Worm (Caenorhabditis elegans) whole organism, young adult: ENCODE data around the gene Y42H9B.3.

ENCODE experiments used
- B0019.2 ChIP-seq: fragments of 200-800 bp; sonication (Bioruptor generic); conservative IDR thresholded peaks from 2 replicates; pipeline ENCODE4 v1.3.6; 2022; ENCODE audit warnings: missing genetic modification reagents, missing genetic modification characterization, missing compliant biosample characterization
- C17E4.6 ChIP-seq: fragments of 200-800 bp; sonication (Bioruptor generic); IDR thresholded peaks from 2 replicates; pipeline ENCODE4 v1.3.6; 2022; ENCODE audit warnings: missing genetic modification reagents, missing genetic modification characterization, missing compliant biosample characterization
- D2030.7 ChIP-seq: fragments of 200-800 bp; sonication (Bioruptor generic); IDR thresholded peaks from 2 replicates; pipeline ENCODE4 v1.3.6; 2022; ENCODE audit warnings: missing genetic modification reagents, missing genetic modification characterization, missing compliant biosample characterization
- F49E8.2 ChIP-seq: sonication (generic microtip); optimal IDR thresholded peaks from 3 replicates; lab custom pipeline; 2017; ENCODE audit warnings: missing genetic modification characterization, mild to moderate bottlenecking, missing compliant biosample characterization, antibody characterized with exemption, moderate library complexity; ENCODE audit not compliant: insufficient read depth
- K11D2.4 ChIP-seq: fragments of 200-800 bp; sonication (Bioruptor generic); IDR thresholded peaks from 2 replicates; pipeline ENCODE4 v1.3.6; 2022; ENCODE audit warnings: missing genetic modification reagents, missing genetic modification characterization, missing compliant biosample characterization
- Y67H2A.10 ChIP-seq: fragments of 200-800 bp; sonication (Bioruptor generic); conservative IDR thresholded peaks from 2 replicates; pipeline ENCODE4 v1.3.6; 2022; ENCODE audit warnings: missing genetic modification reagents, missing genetic modification characterization, missing compliant biosample characterization
- Y79H2A.3 ChIP-seq: fragments of 200-800 bp; sonication (Bioruptor generic); conservative IDR thresholded peaks from 2 replicates; pipeline ENCODE4 v1.3.6; 2022; ENCODE audit warnings: missing genetic modification reagents, missing genetic modification characterization, missing compliant biosample characterization
- attf-3 ChIP-seq: fragments of 200-800 bp; sonication (Bioruptor generic); conservative IDR thresholded peaks from 2 replicates; pipeline ENCODE4 v1.3.6; 2022; ENCODE audit warnings: missing genetic modification reagents, missing genetic modification characterization, missing compliant biosample characterization
- attf-5 ChIP-seq: fragments of 200-800 bp; sonication (Bioruptor generic); optimal IDR thresholded peaks from 2 replicates; lab custom pipeline; 2018; ENCODE audit warnings: mild to moderate bottlenecking, missing genetic modification characterization, missing compliant biosample characterization
- bed-2 ChIP-seq: fragments of 200-800 bp; sonication (Bioruptor generic); IDR thresholded peaks from 2 replicates; pipeline ENCODE4 v1.3.6; 2022; ENCODE audit warnings: missing genetic modification reagents, missing genetic modification characterization, missing compliant biosample characterization
- ccch-3 ChIP-seq: fragments of 200-800 bp; sonication (Bioruptor generic); optimal IDR thresholded peaks from 2 replicates; lab custom pipeline; 2018; ENCODE audit warnings: mild to moderate bottlenecking, missing genetic modification characterization, missing compliant biosample characterization
- cebp-1 ChIP-seq, 2 experiments: fragments of 200-800 bp in 1 of 2; sonication (Bioruptor generic) in 1 of 2; sonication (generic microtip) in 1 of 2; IDR thresholded peaks in 1 of 2; optimal IDR thresholded peaks in 1 of 2; 2 replicates each; pipeline versions ENCODE4 v1.3.6 to Lab custom; 2017 to 2022; ENCODE audit warnings: missing compliant biosample characterization in 2 of 2, missing genetic modification characterization in 2 of 2, mild to moderate bottlenecking in 1 of 2, missing genetic modification reagents in 1 of 2, moderate library complexity in 1 of 2
- ceh-27 ChIP-seq: fragments of 200-800 bp; sonication (Bioruptor generic); optimal IDR thresholded peaks from 2 replicates; lab custom pipeline; 2018; ENCODE audit warnings: mild to moderate bottlenecking, missing genetic modification characterization, moderate library complexity, missing compliant biosample characterization
- ceh-91 ChIP-seq: fragments of 200-800 bp; sonication (Bioruptor generic); IDR thresholded peaks from 2 replicates; pipeline ENCODE4 v1.3.6; 2022; ENCODE audit warnings: missing genetic modification reagents, missing genetic modification characterization, missing compliant biosample characterization
- dox-1 ChIP-seq: fragments of 200-800 bp; sonication (Bioruptor generic); IDR thresholded peaks from 2 replicates; pipeline ENCODE4 v1.3.6; 2022; ENCODE audit warnings: missing genetic modification reagents, missing genetic modification characterization, missing compliant biosample characterization
- gei-17 ChIP-seq: fragments of 200-800 bp; sonication (Bioruptor generic); optimal IDR thresholded peaks from 2 replicates; lab custom pipeline; 2018; ENCODE audit warnings: mild to moderate bottlenecking, missing genetic modification characterization, missing compliant biosample characterization
- hmg-1.2 ChIP-seq: fragments of 200-800 bp; sonication (Bioruptor generic); IDR thresholded peaks from 2 replicates; pipeline ENCODE4 v1.3.6; 2022; ENCODE audit warnings: missing genetic modification reagents, missing genetic modification characterization, missing compliant biosample characterization
- hmg-20 ChIP-seq: fragments of 200-800 bp; sonication (Bioruptor generic); IDR thresholded peaks from 2 replicates; pipeline ENCODE4 v1.3.6; 2022; ENCODE audit warnings: missing genetic modification reagents, missing genetic modification characterization, missing compliant biosample characterization
- let-526 ChIP-seq: fragments of 200-800 bp; sonication (Bioruptor generic); IDR thresholded peaks from 2 replicates; pipeline ENCODE4 v1.3.6; 2022; ENCODE audit warnings: missing genetic modification reagents, missing genetic modification characterization, missing compliant biosample characterization
- let-607 ChIP-seq, 2 experiments: fragments of 200-800 bp in 1 of 2; sonication (Bioruptor generic) in 1 of 2; sonication (generic microtip) in 1 of 2; optimal IDR thresholded peaks; 2 replicates each; lab custom pipeline; 2016 to 2018; ENCODE audit warnings: mild to moderate bottlenecking in 2 of 2, missing compliant biosample characterization in 2 of 2, missing genetic modification characterization in 2 of 2, moderate library complexity in 2 of 2, missing genotype in 1 of 2
- lin-26 ChIP-seq: fragments of 200-800 bp; sonication (Bioruptor generic); IDR thresholded peaks from 2 replicates; pipeline ENCODE4 v1.3.6; 2022; ENCODE audit warnings: missing genetic modification reagents, missing genetic modification characterization, missing compliant biosample characterization
- lin-35 ChIP-seq, 3 experiments: fragments of 150-350 bp in 2 of 3; sonication (generic microtip) in 1 of 3; optimal IDR thresholded peaks; 2 replicates each; lab custom pipeline; 2014 to 2018; ENCODE audit warnings: missing biosample characterization in 3 of 3, missing genetic modification characterization in 3 of 3, missing genetic modification reagents in 3 of 3
- lsl-1 ChIP-seq: fragments of 200-800 bp; sonication (Bioruptor generic); optimal IDR thresholded peaks from 2 replicates; lab custom pipeline; 2018; ENCODE audit warnings: mild to moderate bottlenecking, missing genetic modification characterization, moderate library complexity, missing compliant biosample characterization
- madf-10 ChIP-seq: sonication (generic microtip); optimal IDR thresholded peaks from 2 replicates; lab custom pipeline; 2016; ENCODE audit warnings: mild to moderate bottlenecking, missing genetic modification characterization, missing compliant biosample characterization
- madf-3 ChIP-seq: fragments of 200-800 bp; sonication (Bioruptor generic); IDR thresholded peaks from 2 replicates; pipeline ENCODE4 v1.3.6; 2022; ENCODE audit warnings: missing genetic modification reagents, missing genetic modification characterization, missing compliant biosample characterization
- madf-6 ChIP-seq: fragments of 200-800 bp; sonication (Bioruptor generic); IDR thresholded peaks from 2 replicates; pipeline ENCODE4 v1.3.6; 2022; ENCODE audit warnings: missing genetic modification reagents, missing genetic modification characterization, missing compliant biosample characterization
- madf-8 ChIP-seq: fragments of 200-800 bp; sonication (Bioruptor generic); conservative IDR thresholded peaks from 2 replicates; pipeline ENCODE4 v1.3.6; 2022; ENCODE audit warnings: missing genetic modification reagents, missing genetic modification characterization, missing compliant biosample characterization
- mes-4 ChIP-seq: sonication (generic microtip); optimal IDR thresholded peaks from 2 replicates; lab custom pipeline; 2016; ENCODE audit warnings: missing genotype, missing genetic modification characterization, missing compliant biosample characterization
- nhr-80 ChIP-seq: sonication (generic microtip); optimal IDR thresholded peaks from 2 replicates; lab custom pipeline; 2016; ENCODE audit warnings: missing genetic modification characterization, missing compliant biosample characterization
- pbrm-1 ChIP-seq: fragments of 200-800 bp; sonication (Bioruptor generic); IDR thresholded peaks from 2 replicates; pipeline ENCODE4 v1.3.6; 2022; ENCODE audit warnings: missing genetic modification reagents, missing genetic modification characterization, missing compliant biosample characterization
- rcor-1 ChIP-seq: fragments of 200-800 bp; sonication (Bioruptor generic); IDR thresholded peaks from 2 replicates; pipeline ENCODE4 v1.3.6; 2022; ENCODE audit warnings: missing genetic modification reagents, missing genetic modification characterization, missing compliant biosample characterization
- snpc-3.4 ChIP-seq: sonication (generic microtip); optimal IDR thresholded peaks from 2 replicates; lab custom pipeline; 2017; ENCODE audit warnings: missing genetic modification characterization, mild to moderate bottlenecking, missing compliant biosample characterization, antibody characterized with exemption, moderate library complexity, missing genotype, missing genetic modification reagents
- snpc-4 ChIP-seq, 5 experiments: fragments of 150-350 bp in 1 of 5; sonication (generic microtip) in 4 of 5; optimal IDR thresholded peaks; 2 replicates each; lab custom pipeline; 2014 to 2018; ENCODE audit warnings: missing genetic modification characterization in 5 of 5, missing biosample characterization in 3 of 5, antibody characterized with exemption in 2 of 5, mild to moderate bottlenecking in 2 of 5, missing compliant biosample characterization in 2 of 5, missing genotype in 2 of 5, moderate library complexity in 2 of 5, missing genetic modification reagents in 1 of 5
- tbp1 ChIP-seq: fragments of 200-800 bp; sonication (Bioruptor generic); optimal IDR thresholded peaks from 2 replicates; lab custom pipeline; 2018; ENCODE audit warnings: mild to moderate bottlenecking, missing genetic modification characterization, missing compliant biosample characterization
- tlf-1 ChIP-seq: fragments of 200-800 bp; sonication (Bioruptor generic); optimal IDR thresholded peaks from 2 replicates; lab custom pipeline; 2018; ENCODE audit warnings: mild to moderate bottlenecking, missing genetic modification characterization, missing compliant biosample characterization
- ztf-25 ChIP-seq: fragments of 200-800 bp; sonication (Bioruptor generic); IDR thresholded peaks from 2 replicates; pipeline ENCODE4 v1.3.6; 2022; ENCODE audit warnings: missing genetic modification reagents, missing genetic modification characterization, missing compliant biosample characterization
- ztf-26 ChIP-seq: sonication (generic microtip); optimal IDR thresholded peaks from 2 replicates; lab custom pipeline; 2017; ENCODE audit warnings: missing genetic modification characterization, missing compliant biosample characterization
- ztf-28 ChIP-seq: fragments of 200-800 bp; sonication (Bioruptor generic); IDR thresholded peaks from 2 replicates; pipeline ENCODE4 v1.3.6; 2022; ENCODE audit warnings: missing genetic modification reagents, missing genetic modification characterization, missing compliant biosample characterization
- ztf-6 ChIP-seq: fragments of 200-800 bp; sonication (Bioruptor generic); IDR thresholded peaks from 2 replicates; pipeline ENCODE4 v1.3.6; 2022; ENCODE audit warnings: missing genetic modification reagents, missing genetic modification characterization, missing compliant biosample characterization

The Y42H9B.3 gene

DNA sequence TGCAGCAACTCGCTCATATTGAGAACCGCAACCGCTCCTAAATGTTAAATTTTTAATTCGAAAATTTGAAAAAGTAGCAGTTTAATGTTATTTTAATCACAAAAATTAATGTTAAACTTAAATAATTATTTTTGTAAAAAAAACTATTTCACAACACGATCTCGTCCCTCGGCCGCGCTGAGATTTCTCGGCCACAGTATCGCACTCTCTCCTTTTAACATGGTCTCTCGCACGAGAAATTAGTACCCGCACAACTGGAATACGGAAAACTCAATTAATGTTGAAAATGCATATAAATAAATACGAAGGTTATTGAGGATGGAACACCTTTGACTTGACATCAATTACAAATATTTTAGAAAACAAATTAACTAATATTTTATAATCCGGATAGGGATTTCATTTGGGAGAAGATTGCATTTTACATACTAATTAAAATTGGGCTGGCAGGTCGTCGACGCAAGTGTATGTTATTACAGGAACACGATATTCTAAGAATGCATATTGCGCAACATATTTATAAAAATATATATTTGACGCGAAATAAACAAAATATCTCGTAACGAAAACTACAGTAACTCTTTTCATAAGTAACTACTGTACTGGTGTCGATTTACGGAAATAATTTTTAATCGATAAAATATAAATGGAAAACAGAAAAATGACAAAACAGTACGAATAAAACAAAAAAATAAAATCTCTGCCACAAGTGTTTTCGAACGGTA lies 7.7 kb upstream of the Y42H9B.3 start, which contains the start of gene dnc-4:
dnc-4 (minus strand) TSS at position 37 of the 725 bp plus-strand sequence.
- no peak for TF ChIP-seq lin-35 (GFP tag; optimal IDR thresholded peaks at IDR 0.05; lab: Kevin White, UChicago)
- TF ChIP-seq bed-2 (GFP tag; lab: Robert Waterston, UW): no peak
- TF ChIP-seq ztf-28 (GFP tag; lab: Robert Waterston, UW): no peak
- no peak for TF ChIP-seq hmg-20 (GFP tag; lab: Robert Waterston, UW)
- peak; percentile 62 for TF ChIP-seq lsl-1 (GFP tag; lab: Kevin White, UChicago)
- peak; percentile 48; the same call in 1 of the 2 replicates for TF ChIP-seq cebp-1 (GFP tag; IDR thresholded peaks at IDR 0.05; lab: Robert Waterston, UW)
- TF ChIP-seq cebp-1 (tag; optimal IDR thresholded peaks at IDR 0.05; lab: Kevin White, UChicago): peak; percentile 87
- no peak for TF ChIP-seq attf-3 (GFP tag; lab: Robert Waterston, UW)
- TF ChIP-seq tlf-1: no peak
- TF ChIP-seq hmg-1.2 (GFP tag; lab: Robert Waterston, UW): peak; percentile 82
- peak; percentile 43; the same call in 1 of the 2 replicates for TF ChIP-seq dox-1 (GFP tag; lab: Robert Waterston, UW)
- no peak for TF ChIP-seq snpc-4 (GFP tag; optimal IDR thresholded peaks at IDR 0.05; lab: Kevin White, UChicago)
- peak in 1 of 4 experiments; percentile 6 for TF ChIP-seq snpc-4 (tag; optimal IDR thresholded peaks at IDR 0.05; lab: Kevin White, UChicago)
- TF ChIP-seq attf-5 (GFP tag; lab: Kevin White, UChicago): no peak
- no peak for TF ChIP-seq mes-4 (tag; lab: Kevin White, UChicago)
- TF ChIP-seq gei-17 (GFP tag; lab: Kevin White, UChicago): no peak
- no peak for TF ChIP-seq madf-3 (GFP tag; lab: Robert Waterston, UW)
- no peak for TF ChIP-seq madf-8 (GFP tag; lab: Robert Waterston, UW)
- TF ChIP-seq D2030.7 (GFP tag; lab: Robert Waterston, UW): 0 out of 2 replicates have a peak, but pooled peaks have one; percentile 15
- TF ChIP-seq, all 124 proteins: peak for 6

DNA sequence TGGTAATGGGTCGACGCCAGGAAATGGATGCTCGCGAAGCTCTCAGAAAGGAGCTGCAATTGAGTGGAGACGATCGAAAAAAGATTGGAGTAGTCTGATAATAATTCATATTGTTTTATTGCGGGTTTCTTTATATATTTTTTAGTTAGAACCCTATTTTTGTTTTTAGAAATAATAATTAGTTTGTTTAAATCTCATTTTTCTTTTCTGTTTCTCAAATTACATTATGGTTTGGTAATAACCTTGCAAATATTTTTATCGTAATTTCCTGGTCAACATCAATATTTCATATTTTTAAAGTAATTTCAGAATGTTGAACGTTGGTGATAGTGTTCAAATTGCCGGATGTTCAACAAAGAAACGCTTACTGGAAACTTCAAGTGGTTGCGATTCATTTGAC lies 4.5 kb upstream of the Y42H9B.3 start, which contains the start of gene elpc-4:
elpc-4 (plus strand) TSS at position 301 of the 400 bp plus-strand sequence.
- TF ChIP-seq ccch-3 (no peak), madf-6 (GFP tag; lab: Robert Waterston, UW) (peak; percentile 28; the same call in 1 of the 2 replicates)

DNA sequence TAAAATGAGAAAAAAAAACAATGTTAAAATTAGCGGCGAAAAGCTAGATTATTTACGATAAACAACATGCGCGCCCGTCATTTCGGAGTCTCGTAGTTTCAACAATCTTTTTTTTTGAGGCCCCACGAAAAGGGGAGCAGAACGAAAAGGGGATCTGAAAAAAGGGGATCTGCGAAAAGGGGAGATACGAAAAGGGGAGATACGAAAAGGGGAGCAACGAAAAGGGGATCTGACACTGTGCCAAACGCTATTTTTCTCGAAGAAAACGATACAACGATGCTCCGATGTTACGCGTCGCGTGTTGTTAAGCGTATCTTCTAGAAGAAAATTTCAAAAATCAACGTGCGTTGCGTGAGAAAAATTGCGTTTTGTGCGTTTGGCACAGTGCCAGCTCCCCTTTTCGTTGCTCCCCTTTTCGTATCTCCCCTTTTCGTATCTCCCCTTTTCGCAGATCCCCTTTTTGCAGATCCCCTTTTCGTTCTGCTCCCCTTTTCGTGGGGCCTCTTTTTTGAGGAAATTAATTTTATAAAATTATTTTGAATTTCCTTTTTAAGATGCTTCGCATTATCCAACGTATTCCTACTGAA lies 3.6 kb upstream of the Y42H9B.3 start, which contains the start of gene C26B2.7:
C26B2.7 (plus strand) TSS at position 549 of the 587 bp plus-strand sequence.
- TF ChIP-seq ceh-91: peak; percentile 49
- TF ChIP-seq B0019.2 (GFP tag; lab: Robert Waterston, UW): peak; percentile 80
- TF ChIP-seq cebp-1 (GFP tag; IDR thresholded peaks at IDR 0.05; lab: Robert Waterston, UW): peak; percentile 67
- peak; percentile 69 for TF ChIP-seq cebp-1 (tag; optimal IDR thresholded peaks at IDR 0.05; lab: Kevin White, UChicago)
- TF ChIP-seq ztf-25 (GFP tag; lab: Robert Waterston, UW): peak; percentile 93
- TF ChIP-seq D2030.7 (GFP tag; lab: Robert Waterston, UW): peak; percentile 94
- TF ChIP-seq let-526 (GFP tag; lab: Robert Waterston, UW): peak; percentile 88
- peak; percentile 91 for TF ChIP-seq rcor-1 (GFP tag; lab: Robert Waterston, UW)
- peak; percentile 89; the same call in 1 of the 2 replicates for TF ChIP-seq bed-2 (GFP tag; lab: Robert Waterston, UW)
- TF ChIP-seq lin-26 (GFP tag; lab: Robert Waterston, UW): peak; percentile 63
- peak; percentile 82 for TF ChIP-seq C17E4.6 (GFP tag; lab: Robert Waterston, UW)
- TF ChIP-seq ceh-27 (GFP tag; lab: Kevin White, UChicago): peak; percentile 72
- peak; percentile 26 for TF ChIP-seq nhr-80 (tag; lab: Kevin White, UChicago)
- peak; percentile 78 for TF ChIP-seq attf-5 (GFP tag; lab: Kevin White, UChicago)
- TF ChIP-seq tbp1 (GFP tag; lab: Kevin White, UChicago): peak; percentile 31
- TF ChIP-seq ztf-6: peak; percentile 44; the same call in 1 of the 2 replicates
- peak; percentile 18 for TF ChIP-seq ztf-26 (tag; lab: Kevin White, UChicago)
- TF ChIP-seq Y79H2A.3 (GFP tag; lab: Robert Waterston, UW): 0 out of 2 replicates have a peak, but pooled peaks have one; percentile 61
- peak; percentile 68 for TF ChIP-seq Y67H2A.10 (GFP tag; lab: Robert Waterston, UW)
- peak; percentile 29 for TF ChIP-seq snpc-3.4 (tag; lab: Kevin White, UChicago)
- peak; percentile 84 for TF ChIP-seq madf-10 (tag; lab: Kevin White, UChicago)
- TF ChIP-seq let-607 (tag; optimal IDR thresholded peaks at IDR 0.05; lab: Kevin White, UChicago): peak in 1 of 2 experiments; percentile 48
- peak; percentile 53 for TF ChIP-seq F49E8.2
- peak in 1 of 3 experiments; percentile 53 for TF ChIP-seq lin-35 (GFP tag; optimal IDR thresholded peaks at IDR 0.05; lab: Kevin White, UChicago)
- TF ChIP-seq pbrm-1 (GFP tag; lab: Robert Waterston, UW): peak; percentile 62; the same call in 1 of the 2 replicates
- TF ChIP-seq dox-1 (GFP tag; lab: Robert Waterston, UW): peak; percentile 86
- TF ChIP-seq K11D2.4 (GFP tag; lab: Robert Waterston, UW): peak; percentile 69
